Worm (Caenorhabditis elegans) whole organism, mixed stage, embryonic: ENCODE results near the gene Y57G11C.33.
A peak's percentile ranks its signal among the peaks of the same experiment; 100 is the strongest.

Experiments
- M03D4.4 ChIP-seq: sonication (generic microtip); optimal IDR thresholded peaks from 2 replicates; lab custom pipeline; 2017; ENCODE audit warnings: mild to moderate bottlenecking, missing genetic modification characterization, missing compliant biosample characterization
- bed-3 ChIP-seq: fragments of 200-800 bp; sonication (Bioruptor generic); optimal IDR thresholded peaks from 3 replicates; lab custom pipeline; 2018; ENCODE audit warnings: mild to moderate bottlenecking, missing genetic modification characterization, moderate library complexity, missing compliant biosample characterization
- blmp-1 ChIP-seq: fragments of 150-350 bp; optimal IDR thresholded peaks from 2 replicates; lab custom pipeline; 2014; ENCODE audit warnings: missing biosample characterization, missing genetic modification characterization
- ceh-39 ChIP-seq: fragments of 150-350 bp; optimal IDR thresholded peaks from 2 replicates; lab custom pipeline; 2014; ENCODE audit warnings: missing biosample characterization, missing genetic modification characterization
- ceh-43 ChIP-seq: fragments of 200-800 bp; sonication (Bioruptor generic); optimal IDR thresholded peaks from 2 replicates; lab custom pipeline; 2018; ENCODE audit warnings: mild to moderate bottlenecking, missing genetic modification characterization, moderate library complexity, missing compliant biosample characterization
- ceh-83 ChIP-seq: fragments of 200-800 bp; sonication (Bioruptor generic); optimal IDR thresholded peaks from 2 replicates; lab custom pipeline; 2018; ENCODE audit warnings: mild to moderate bottlenecking, missing genetic modification characterization, missing compliant biosample characterization
- ces-1 ChIP-seq: fragments of 150-350 bp; optimal IDR thresholded peaks from 2 replicates; lab custom pipeline; 2014; ENCODE audit warnings: missing biosample characterization, missing genetic modification reagents, missing genetic modification characterization
- cnd-1 ChIP-seq: fragments of 200-800 bp; sonication (Bioruptor generic); optimal IDR thresholded peaks from 2 replicates; lab custom pipeline; 2018; ENCODE audit warnings: mild to moderate bottlenecking, missing genetic modification characterization, missing compliant biosample characterization
- drap-1 ChIP-seq: fragments of 200-800 bp; sonication (Bioruptor generic); optimal IDR thresholded peaks from 3 replicates; lab custom pipeline; 2018; ENCODE audit warnings: mild to moderate bottlenecking, missing genetic modification characterization, missing compliant biosample characterization
- elt-1 ChIP-seq: sonication (generic microtip); optimal IDR thresholded peaks from 2 replicates; lab custom pipeline; 2017; ENCODE audit warnings: missing genetic modification characterization, mild to moderate bottlenecking, missing compliant biosample characterization, antibody characterized with exemption, moderate library complexity, borderline replicate concordance; ENCODE audit not compliant: insufficient read depth
- elt-3 ChIP-seq: fragments of 150-350 bp; optimal IDR thresholded peaks from 2 replicates; lab custom pipeline; 2014; ENCODE audit warnings: missing biosample characterization, missing genetic modification characterization
- flh-1 ChIP-seq: fragments of 200-800 bp; sonication (Bioruptor generic); optimal IDR thresholded peaks from 2 replicates; lab custom pipeline; 2018; ENCODE audit warnings: mild to moderate bottlenecking, missing genetic modification characterization, moderate library complexity, missing compliant biosample characterization
- ham-2 ChIP-seq: fragments of 200-800 bp; sonication (Bioruptor generic); optimal IDR thresholded peaks from 2 replicates; lab custom pipeline; 2018; ENCODE audit warnings: mild to moderate bottlenecking, missing genetic modification characterization, missing compliant biosample characterization
- hlh-1 ChIP-seq: fragments of 150-350 bp; optimal IDR thresholded peaks from 2 replicates; lab custom pipeline; 2014; ENCODE audit warnings: missing biosample characterization, missing genetic modification reagents, missing genetic modification characterization
- lin-13 ChIP-seq: fragments of 150-350 bp; optimal IDR thresholded peaks from 2 replicates; lab custom pipeline; 2014; ENCODE audit warnings: missing biosample characterization, missing genetic modification characterization
- lin-32 ChIP-seq: fragments of 200-800 bp; sonication (Bioruptor generic); optimal IDR thresholded peaks from 2 replicates; lab custom pipeline; 2018; ENCODE audit warnings: mild to moderate bottlenecking, missing genetic modification characterization, missing compliant biosample characterization
- lsy-2 ChIP-seq: fragments of 150-350 bp; optimal IDR thresholded peaks from 2 replicates; lab custom pipeline; 2014; ENCODE audit warnings: missing biosample characterization, missing genetic modification characterization
- mab-5 ChIP-seq: fragments of 150-350 bp; optimal IDR thresholded peaks from 2 replicates; lab custom pipeline; 2014; ENCODE audit warnings: missing biosample characterization, missing genetic modification characterization
- mep-1 ChIP-seq: fragments of 150-350 bp; optimal IDR thresholded peaks from 2 replicates; lab custom pipeline; 2017; ENCODE audit warnings: missing biosample characterization, missing genetic modification reagents, missing genetic modification characterization, inconsistent platforms
- mls-2 ChIP-seq: sonication (generic microtip); optimal IDR thresholded peaks from 2 replicates; lab custom pipeline; 2016; ENCODE audit warnings: mild to moderate bottlenecking, missing genetic modification characterization, moderate library complexity, missing compliant biosample characterization
- nhr-12 ChIP-seq: fragments of 150-350 bp; optimal IDR thresholded peaks from 2 replicates; lab custom pipeline; 2014; ENCODE audit warnings: missing biosample characterization, missing genetic modification characterization
- nhr-2 ChIP-seq: fragments of 150-350 bp; optimal IDR thresholded peaks from 2 replicates; lab custom pipeline; 2014; ENCODE audit warnings: missing biosample characterization, missing genetic modification characterization
- nhr-237 ChIP-seq: fragments of 150-350 bp; optimal IDR thresholded peaks from 2 replicates; lab custom pipeline; 2014; ENCODE audit warnings: missing biosample characterization, missing genetic modification characterization
- nhr-28 ChIP-seq: fragments of 150-350 bp; optimal IDR thresholded peaks from 2 replicates; lab custom pipeline; 2014; ENCODE audit warnings: missing biosample characterization, missing genetic modification characterization
- nhr-76 ChIP-seq: sonication (generic microtip); optimal IDR thresholded peaks from 2 replicates; lab custom pipeline; 2017; ENCODE audit warnings: missing biosample characterization, missing genetic modification characterization
- pha-4 ChIP-seq: fragments of 150-350 bp; optimal IDR thresholded peaks from 2 replicates; lab custom pipeline; 2018; ENCODE audit warnings: missing biosample characterization, missing genetic modification reagents, missing genetic modification characterization
- sem-2 ChIP-seq: fragments of 200-800 bp; sonication (Bioruptor generic); optimal IDR thresholded peaks from 2 replicates; lab custom pipeline; 2018; ENCODE audit warnings: mild to moderate bottlenecking, missing genetic modification characterization, missing compliant biosample characterization
- snpc-4 ChIP-seq: fragments of 150-350 bp; optimal IDR thresholded peaks from 2 replicates; lab custom pipeline; 2014; ENCODE audit warnings: missing biosample characterization, missing genetic modification characterization
- sptf-1 ChIP-seq: sonication (generic microtip); optimal IDR thresholded peaks from 2 replicates; lab custom pipeline; 2017; ENCODE audit warnings: mild to moderate bottlenecking, missing genetic modification characterization, moderate library complexity, missing compliant biosample characterization
- tbx-8 ChIP-seq: fragments of 200-800 bp; sonication (Bioruptor generic); optimal IDR thresholded peaks from 2 replicates; lab custom pipeline; 2018; ENCODE audit warnings: mild to moderate bottlenecking, missing genetic modification characterization, moderate library complexity, missing compliant biosample characterization
- unc-120 ChIP-seq: sonication (generic microtip); optimal IDR thresholded peaks from 2 replicates; lab custom pipeline; 2017; ENCODE audit warnings: missing genetic modification characterization, missing compliant biosample characterization; ENCODE audit not compliant: poor library complexity, severe bottlenecking
- unc-39 ChIP-seq: fragments of 150-350 bp; optimal IDR thresholded peaks from 2 replicates; lab custom pipeline; 2014; ENCODE audit warnings: missing biosample characterization, missing genetic modification characterization
- unc-62 ChIP-seq: fragments of 150-350 bp; optimal IDR thresholded peaks from 2 replicates; lab custom pipeline; 2014; ENCODE audit warnings: missing biosample characterization, missing genetic modification reagents, missing genetic modification characterization
- zip-8 ChIP-seq: fragments of 150-350 bp; optimal IDR thresholded peaks from 2 replicates; lab custom pipeline; 2014; ENCODE audit warnings: missing biosample characterization, missing genetic modification characterization
- ztf-11 ChIP-seq: fragments of 150-350 bp; optimal IDR thresholded peaks from 2 replicates; lab custom pipeline; 2014; ENCODE audit warnings: missing biosample characterization, missing genetic modification characterization

Gene Y57G11C.33

DNA sequence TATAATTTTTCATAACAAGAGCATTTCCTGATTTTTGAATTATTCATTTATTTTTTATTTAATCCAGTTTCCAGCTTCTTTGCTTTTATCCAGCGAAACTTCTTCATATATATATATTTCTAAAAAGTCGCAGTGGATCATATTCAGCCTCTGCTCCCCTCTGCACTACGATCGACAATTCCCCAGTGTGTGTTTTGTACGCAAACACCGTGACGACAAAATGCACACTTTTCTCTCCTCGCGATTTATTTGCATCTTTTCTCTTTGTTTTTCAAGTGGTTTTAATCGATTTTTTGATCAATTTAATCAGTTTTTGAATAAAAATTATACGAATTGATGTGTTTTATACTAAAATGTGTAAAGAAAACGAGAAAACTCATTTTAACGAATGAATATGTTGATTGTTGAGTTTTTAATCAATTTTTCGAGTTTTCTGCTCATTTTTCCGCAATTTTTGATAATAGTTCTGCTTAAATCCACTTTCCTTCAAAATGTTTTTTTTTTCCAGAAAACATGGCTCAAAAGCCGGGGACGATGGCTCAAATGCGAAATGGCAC, at the start of gene Y57G11C.33:
Gene Y57G11C.33, plus strand, starts transcription at position 507 of the 557 bp plus-strand sequence.
- TF ChIP-seq lin-13 (tag; lab: Kevin White, UChicago) = peak; percentile 3
- no peak for TF ChIP-seq mab-5 (tag; lab: Kevin White, UChicago)
- no peak for TF ChIP-seq M03D4.4 (tag; lab: Kevin White, UChicago)
- peak; percentile 46 for TF ChIP-seq mep-1 (tag; lab: Kevin White, UChicago)
- peak; percentile 49 for TF ChIP-seq ces-1
- TF ChIP-seq lsy-2 (tag; lab: Kevin White, UChicago) = peak; percentile 90

DNA sequence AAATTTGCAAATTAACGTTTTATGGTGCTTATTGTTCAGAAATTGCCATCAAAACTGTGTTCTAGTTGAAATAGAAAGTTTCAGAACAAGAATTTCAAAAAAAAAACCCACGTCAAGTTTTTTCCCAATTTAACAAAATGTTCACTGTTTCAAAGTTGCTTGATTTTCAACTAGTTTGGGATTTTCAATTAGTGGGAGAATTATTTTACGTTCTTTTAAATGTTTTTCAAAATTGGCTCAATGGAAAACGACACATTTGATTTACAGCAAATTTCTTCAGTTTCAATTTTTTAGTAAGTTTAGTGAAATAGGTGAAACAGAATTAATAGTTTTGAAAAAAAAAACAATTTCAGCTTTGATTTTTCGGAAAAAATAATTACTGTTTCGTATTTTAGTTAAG, 48.3 kb upstream of the Y57G11C.33 start:
- TF ChIP-seq pha-4 = no peak
- TF ChIP-seq unc-39 (tag; lab: Kevin White, UChicago) = no peak
- no peak for TF ChIP-seq lin-32
- TF ChIP-seq cnd-1 (tag; lab: Kevin White, UChicago) = no peak
- no peak for TF ChIP-seq drap-1
- no peak for TF ChIP-seq ceh-39 (tag; lab: Kevin White, UChicago)
- no peak for TF ChIP-seq elt-1
- TF ChIP-seq flh-1 (GFP tag; lab: Kevin White, UChicago) = no peak
- no peak for TF ChIP-seq sptf-1 (tag; lab: Kevin White, UChicago)
- no peak for TF ChIP-seq M03D4.4 (tag; lab: Kevin White, UChicago)
- TF ChIP-seq ces-1 = no peak
- TF ChIP-seq unc-120 (tag; lab: Kevin White, UChicago) = no peak
- TF ChIP-seq tbx-8 = no peak
- TF ChIP-seq blmp-1 = no peak
- no peak for TF ChIP-seq sem-2 (GFP tag; lab: Kevin White, UChicago)
- TF ChIP-seq ztf-11 (tag; lab: Kevin White, UChicago) = no peak
- TF ChIP-seq zip-8 (tag; lab: Kevin White, UChicago) = no peak
- TF ChIP-seq elt-3 (tag; lab: Kevin White, UChicago) = no peak
- no peak for TF ChIP-seq nhr-28 (tag; lab: Kevin White, UChicago)
- TF ChIP-seq, all 35 proteins: peak for 0

DNA sequence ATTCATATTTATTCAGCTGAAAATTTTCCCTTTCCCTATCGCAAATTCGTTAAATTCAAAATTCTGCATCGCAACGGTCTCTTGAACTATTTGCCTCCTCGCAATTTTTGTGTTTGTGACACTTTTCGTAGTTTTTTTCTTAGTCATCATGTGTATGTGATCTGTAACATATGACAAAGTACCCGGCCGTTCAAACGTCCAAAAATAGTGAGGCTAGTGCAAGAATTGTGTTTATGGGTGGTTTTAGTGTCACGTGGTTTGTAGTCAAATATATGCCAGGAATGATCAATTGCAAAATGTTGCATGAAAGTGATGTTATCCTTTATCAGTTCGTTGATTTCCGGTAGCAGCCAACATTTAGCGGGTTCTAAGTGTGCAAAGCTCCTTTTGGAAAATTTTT, 47.1 kb upstream of the Y57G11C.33 start:
- no peak for TF ChIP-seq sem-2 (GFP tag; lab: Kevin White, UChicago)
- TF ChIP-seq unc-39 (tag; lab: Kevin White, UChicago) = no peak
- TF ChIP-seq pha-4 = no peak
- no peak for TF ChIP-seq ztf-11 (tag; lab: Kevin White, UChicago)
- no peak for TF ChIP-seq ceh-43 (GFP tag; lab: Kevin White, UChicago)
- TF ChIP-seq nhr-2 (tag; lab: Kevin White, UChicago) = no peak
- TF ChIP-seq hlh-1 (tag; lab: Kevin White, UChicago) = no peak
- TF ChIP-seq ham-2 (GFP tag; lab: Kevin White, UChicago) = no peak
- no peak for TF ChIP-seq unc-62 (GFP tag; lab: Kevin White, UChicago)
- no peak for TF ChIP-seq nhr-76
- TF ChIP-seq mep-1 (tag; lab: Kevin White, UChicago) = no peak
- no peak for TF ChIP-seq mab-5 (tag; lab: Kevin White, UChicago)
- no peak for TF ChIP-seq ces-1
- TF ChIP-seq tbx-8 = no peak
- TF ChIP-seq snpc-4 = no peak
- TF ChIP-seq cnd-1 (tag; lab: Kevin White, UChicago) = no peak
- TF ChIP-seq blmp-1 = no peak
- no peak for TF ChIP-seq mls-2
- TF ChIP-seq flh-1 (GFP tag; lab: Kevin White, UChicago) = no peak

DNA sequence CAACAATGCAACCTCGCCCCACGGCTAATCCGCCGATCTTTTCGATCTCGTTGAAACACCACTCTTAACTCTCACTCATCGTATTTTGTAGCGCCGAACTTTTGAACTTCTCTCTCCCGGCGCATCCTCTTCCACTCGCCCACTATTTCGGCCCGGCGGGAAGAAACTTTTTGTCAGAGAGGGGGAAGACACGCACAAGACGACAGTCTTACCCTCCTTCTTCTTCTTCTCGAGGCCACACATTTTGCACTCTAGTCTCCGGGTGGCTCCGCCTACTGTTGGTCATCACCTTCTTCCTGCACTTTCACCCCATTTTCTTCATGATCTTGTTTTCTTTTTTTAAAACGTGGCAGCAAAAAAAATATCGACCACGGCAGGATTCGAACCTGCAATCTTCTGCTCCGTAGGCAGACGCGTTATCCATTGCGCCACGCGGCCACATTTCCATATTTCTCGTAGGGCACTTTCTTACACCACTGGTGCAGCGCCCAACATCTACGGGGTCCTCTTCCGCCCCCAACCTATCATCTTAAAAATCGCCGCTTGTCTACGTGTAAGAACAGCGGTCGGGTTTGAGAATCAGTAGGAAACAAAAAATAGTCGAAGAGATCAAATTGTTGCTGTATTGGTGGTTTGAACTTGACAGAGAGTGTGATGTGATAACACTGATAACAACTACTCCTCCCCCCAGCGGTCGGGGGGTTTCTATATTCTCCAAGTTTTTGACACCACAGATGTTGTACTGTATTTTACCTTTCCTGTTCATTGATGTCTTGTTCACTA, 45.7 kb upstream of the Y57G11C.33 start:
- TF ChIP-seq ceh-43 (GFP tag; lab: Kevin White, UChicago) = no peak
- no peak for TF ChIP-seq bed-3
- TF ChIP-seq ztf-11 (tag; lab: Kevin White, UChicago) = no peak
- no peak for TF ChIP-seq cnd-1 (tag; lab: Kevin White, UChicago)
- no peak for TF ChIP-seq tbx-8
- TF ChIP-seq snpc-4 = no peak
- TF ChIP-seq elt-3 (tag; lab: Kevin White, UChicago) = no peak
- TF ChIP-seq ces-1 = no peak
- no peak for TF ChIP-seq ceh-83 (GFP tag; lab: Kevin White, UChicago)
- no peak for TF ChIP-seq lin-32
- TF ChIP-seq mab-5 (tag; lab: Kevin White, UChicago) = no peak
- TF ChIP-seq elt-1 = no peak
- peak; percentile 76 for TF ChIP-seq blmp-1
- TF ChIP-seq unc-39 (tag; lab: Kevin White, UChicago) = no peak
- TF ChIP-seq pha-4 = peak; percentile 10
- TF ChIP-seq nhr-76 = no peak
- no peak for TF ChIP-seq sem-2 (GFP tag; lab: Kevin White, UChicago)
- no peak for TF ChIP-seq nhr-12 (tag; lab: Kevin White, UChicago)
- TF ChIP-seq flh-1 (GFP tag; lab: Kevin White, UChicago) = no peak
- peak; percentile 36 for TF ChIP-seq ham-2 (GFP tag; lab: Kevin White, UChicago)
- TF ChIP-seq zip-8 (tag; lab: Kevin White, UChicago) = no peak
- TF ChIP-seq nhr-2 (tag; lab: Kevin White, UChicago) = no peak
- no peak for TF ChIP-seq ceh-39 (tag; lab: Kevin White, UChicago)
- TF ChIP-seq nhr-28 (tag; lab: Kevin White, UChicago) = no peak
- no peak for TF ChIP-seq mls-2
- no peak for TF ChIP-seq sptf-1 (tag; lab: Kevin White, UChicago)
- TF ChIP-seq unc-62 (GFP tag; lab: Kevin White, UChicago) = peak; percentile 3
- TF ChIP-seq lsy-2 (tag; lab: Kevin White, UChicago) = no peak
- peak; percentile 3 for TF ChIP-seq hlh-1 (tag; lab: Kevin White, UChicago)
- TF ChIP-seq lin-13 (tag; lab: Kevin White, UChicago) = peak; percentile 18
- no peak for TF ChIP-seq M03D4.4 (tag; lab: Kevin White, UChicago)
- TF ChIP-seq nhr-237 = peak; percentile 63
- no peak for TF ChIP-seq drap-1
- peak; percentile 19 for TF ChIP-seq unc-120 (tag; lab: Kevin White, UChicago)
- peak; percentile 25 for TF ChIP-seq mep-1 (tag; lab: Kevin White, UChicago)
- TF ChIP-seq, all 35 proteins: peak for 9
